Worm (Caenorhabditis elegans) whole organism, early embryonic: ENCODE results near the gene C12D5.10.

Experiments
- B0310.2 ChIP-seq: sonication (generic microtip); optimal IDR thresholded peaks from 2 replicates; lab custom pipeline; 2016; ENCODE audit warnings: mild to moderate bottlenecking, missing genetic modification characterization, missing compliant biosample characterization
- aly-1 ChIP-seq: sonication (generic microtip); optimal IDR thresholded peaks from 2 replicates; lab custom pipeline; 2016; ENCODE audit warnings: missing genetic modification characterization, missing compliant biosample characterization
- ama-1 ChIP-seq: fragments of 150-350 bp; optimal IDR thresholded peaks from 2 replicates; lab custom pipeline; 2014
- ceh-13 ChIP-seq: fragments of 200-800 bp; sonication (Bioruptor generic); optimal IDR thresholded peaks from 2 replicates; lab custom pipeline; 2018; ENCODE audit warnings: mild to moderate bottlenecking, missing genetic modification characterization, missing compliant biosample characterization
- flt-1 ChIP-seq: fragments of 200-800 bp; sonication (Bioruptor generic); IDR thresholded peaks from 2 replicates; pipeline ENCODE4 v1.3.6; 2022; ENCODE audit warnings: missing genetic modification characterization, missing compliant biosample characterization
- hmg-4 ChIP-seq: fragments of 200-800 bp; sonication (Bioruptor generic); optimal IDR thresholded peaks from 2 replicates; lab custom pipeline; 2018; ENCODE audit warnings: mild to moderate bottlenecking, missing genetic modification characterization, missing compliant biosample characterization
- tbx-11 ChIP-seq: fragments of 200-800 bp; sonication (Bioruptor generic); IDR thresholded peaks from 2 replicates; pipeline ENCODE4 v1.3.6; 2022; ENCODE audit warnings: missing genetic modification characterization, missing compliant biosample characterization

DNA sequence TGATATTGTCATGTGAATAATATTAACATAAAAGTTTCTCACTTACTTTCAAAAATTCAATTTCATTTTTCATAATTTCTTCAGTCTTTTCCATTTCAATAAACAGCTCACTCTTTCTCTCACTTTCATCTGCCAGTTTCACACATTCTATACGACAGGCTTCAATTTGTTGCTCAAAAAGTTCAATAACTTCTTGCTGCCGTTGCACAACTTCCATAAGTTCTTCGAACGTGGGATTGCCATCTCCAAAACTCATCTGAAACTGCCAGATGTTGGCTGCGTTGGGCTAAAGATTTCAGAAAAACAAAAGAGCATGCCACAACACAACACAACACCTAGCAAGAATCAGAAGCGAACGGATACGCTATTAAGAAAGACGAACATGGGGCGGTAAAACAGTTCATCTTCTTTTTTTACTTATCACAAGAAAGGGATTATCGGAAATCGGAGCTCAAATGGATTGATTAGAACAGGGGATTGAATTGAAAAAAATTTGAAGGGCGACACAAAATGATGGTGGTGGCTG, 40.0 kb upstream of the C12D5.10 start:
- TF ChIP-seq ama-1 (lab: Kevin White, UChicago): no peak
- TF ChIP-seq aly-1 (tag; lab: Kevin White, UChicago): no peak
- no peak for TF ChIP-seq tbx-11 (GFP tag; lab: Robert Waterston, UW)
- no peak for TF ChIP-seq flt-1 (GFP tag; lab: Robert Waterston, UW)
- TF ChIP-seq ceh-13 (GFP tag; lab: Kevin White, UChicago): no peak
- no peak for TF ChIP-seq hmg-4 (GFP tag; lab: Kevin White, UChicago)
- no peak for TF ChIP-seq B0310.2 (tag; lab: Kevin White, UChicago)
